Fruit fly (Drosophila melanogaster): ENCODE measurements around the gene kirre.
A peak's percentile ranks its signal among the peaks of the same experiment; 100 is the strongest.

kirre gene

DNA sequence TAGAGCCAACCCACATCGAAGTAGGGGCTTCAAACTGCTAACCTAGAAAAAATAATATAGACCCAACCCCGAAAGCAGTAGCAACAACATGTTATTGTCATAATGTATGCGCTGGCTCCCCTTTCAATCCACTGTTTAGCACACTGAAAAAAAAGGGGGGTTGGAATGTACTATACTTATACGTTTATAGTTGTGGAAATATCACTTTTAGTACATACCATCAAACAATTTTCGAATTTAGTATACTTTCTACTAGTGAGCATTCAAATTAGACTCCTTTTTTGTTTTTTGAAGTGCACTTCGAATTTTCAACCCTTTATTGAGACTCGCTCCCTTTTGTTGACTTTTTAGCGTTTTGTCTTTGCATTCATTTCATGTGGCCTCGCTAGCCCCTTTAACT, 296.3 kb downstream of the kirre start (continued):
- no peak for TF ChIP-seq CG11902 (GFP tag; optimal IDR thresholded peaks at IDR 0.05)
- TF ChIP-seq lz (GFP tag; optimal IDR thresholded peaks at IDR 0.05), result peak; percentile 28
- TF ChIP-seq CG16779 (tag; optimal IDR thresholded peaks at IDR 0.05), result no peak
- TF ChIP-seq CG34406 (GFP tag; optimal IDR thresholded peaks at IDR 0.05), result no peak
- TF ChIP-seq eg (GFP tag; IDR thresholded peaks at IDR 0.05), result no peak
- TF ChIP-seq CG3032 (tag; optimal IDR thresholded peaks at IDR 0.05), result peak; percentile 16
- peak; percentile 29 for TF ChIP-seq Ets96B (tag; optimal IDR thresholded peaks at IDR 0.05)
- no peak for TF ChIP-seq CG8119 (GFP tag; IDR thresholded peaks at IDR 0.05)
- TF ChIP-seq CG11762 (GFP tag; optimal IDR thresholded peaks at IDR 0.05; ENCODE audit: insufficient read depth), result no peak
- peak in 1 of 2 experiments; percentile 62 for TF ChIP-seq ss (GFP tag; optimal IDR thresholded peaks at IDR 0.05)
- TF ChIP-seq Hr38 (GFP tag; optimal IDR thresholded peaks at IDR 0.05), result no peak
- TF ChIP-seq CG9139 (GFP tag; optimal IDR thresholded peaks at IDR 0.05), result no peak
- peak; percentile 4 for TF ChIP-seq spab (GFP tag; optimal IDR thresholded peaks at IDR 0.05)
- TF ChIP-seq Blimp-1 (GFP tag; optimal IDR thresholded peaks at IDR 0.05), result no peak
- TF ChIP-seq salr (GFP tag; optimal IDR thresholded peaks at IDR 0.05), result no peak
- TF ChIP-seq Hr4 (GFP tag; optimal IDR thresholded peaks at IDR 0.05), result no peak

DNA sequence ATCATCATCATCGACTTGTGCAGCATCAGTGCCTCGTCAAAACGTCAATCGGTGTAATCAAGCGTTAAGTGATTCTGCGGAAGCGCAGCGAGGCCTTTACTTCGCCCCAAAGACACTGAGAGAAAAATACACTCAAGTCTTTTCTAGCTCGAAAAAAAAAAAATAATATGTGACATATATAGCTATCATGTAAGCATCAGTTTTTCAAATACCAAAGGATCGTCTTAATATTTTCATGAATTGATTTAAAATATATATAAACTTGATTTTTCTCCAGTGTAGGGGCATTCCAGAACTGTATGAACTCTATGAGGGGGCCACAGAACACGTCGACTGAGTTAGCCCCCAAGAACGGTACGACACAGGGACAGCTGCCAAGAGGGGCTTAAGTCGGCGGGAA, 299.6 kb downstream of the kirre start:
- TF ChIP-seq esn (GFP tag; optimal IDR thresholded peaks at IDR 0.05) (peak; percentile 87), CG11902 (GFP tag; optimal IDR thresholded peaks at IDR 0.05) (peak; percentile 44), CG6163 (GFP tag; IDR thresholded peaks at IDR 0.05) (peak; percentile 92), pdm3 (GFP tag; optimal IDR thresholded peaks at IDR 0.05) (peak; percentile 86), CG32006 (GFP tag; optimal IDR thresholded peaks at IDR 0.05) (peak; percentile 74), salr (GFP tag; optimal IDR thresholded peaks at IDR 0.05) (peak; percentile 71 to 73), fd59A (GFP tag; optimal IDR thresholded peaks at IDR 0.05) (peak; percentile 82), spab (GFP tag; optimal IDR thresholded peaks at IDR 0.05) (peak; percentile 84), CG8319 (GFP tag; optimal IDR thresholded peaks at IDR 0.05) (peak; percentile 62), Eip78C (GFP tag) (peak; percentile 92), dac (GFP tag; optimal IDR thresholded peaks at IDR 0.05) (no peak), vri (GFP tag; optimal IDR thresholded peaks at IDR 0.05) (peak; percentile 67), Smox (GFP tag; optimal IDR thresholded peaks at IDR 0.05) (peak; percentile 75), cyc (GFP tag; optimal IDR thresholded peaks at IDR 0.05) (peak; percentile 71), ss (GFP tag; optimal IDR thresholded peaks at IDR 0.05) (peak; percentile 90 to 93), CG11294 (GFP tag; IDR thresholded peaks at IDR 0.05) (peak; percentile 48; the same call in 1 of the 2 replicates), CG15336 (GFP tag; IDR thresholded peaks at IDR 0.05) (peak; percentile 79), CG6854 (GFP tag; optimal IDR thresholded peaks at IDR 0.05) (peak; percentile 59), Sox102F (GFP tag; optimal IDR thresholded peaks at IDR 0.05) (peak; percentile 75), Lpt (GFP tag; optimal IDR thresholded peaks at IDR 0.05) (peak; percentile 80), CG6808 (GFP tag; optimal IDR thresholded peaks at IDR 0.05) (peak; percentile 91), Gug (GFP tag; IDR thresholded peaks at IDR 0.05) (peak; percentile 65), eg (GFP tag; IDR thresholded peaks at IDR 0.05) (peak; percentile 82), net (GFP tag; optimal IDR thresholded peaks at IDR 0.05) (peak; percentile 80), CG34406 (GFP tag; optimal IDR thresholded peaks at IDR 0.05) (peak; percentile 82), Blimp-1 (GFP tag; optimal IDR thresholded peaks at IDR 0.05) (peak; percentile 37), CG6792 (GFP tag; optimal IDR thresholded peaks at IDR 0.05) (peak; percentile 85), CG10669 (GFP tag; optimal IDR thresholded peaks at IDR 0.05) (peak; percentile 86), acj6 (GFP tag; optimal IDR thresholded peaks at IDR 0.05) (peak; percentile 88), CG9139 (GFP tag; optimal IDR thresholded peaks at IDR 0.05) (peak; percentile 79), fkh (GFP tag; optimal IDR thresholded peaks at IDR 0.05) (no peak), lz (GFP tag; optimal IDR thresholded peaks at IDR 0.05) (peak; percentile 79), Sox14 (GFP tag; optimal IDR thresholded peaks at IDR 0.05) (peak; percentile 81), dsx (GFP tag; optimal IDR thresholded peaks at IDR 0.05; ENCODE audit: poor library complexity, severe bottlenecking) (peak; percentile 90), fd85E (GFP tag; optimal IDR thresholded peaks at IDR 0.05) (peak; percentile 16), Hr38 (GFP tag; optimal IDR thresholded peaks at IDR 0.05) (no peak), CG10631 (GFP tag; optimal IDR thresholded peaks at IDR 0.05) (peak; percentile 88), CG11762 (GFP tag; optimal IDR thresholded peaks at IDR 0.05; ENCODE audit: insufficient read depth) (peak; percentile 72), Eip75B (GFP tag; optimal IDR thresholded peaks at IDR 0.05) (peak; percentile 85), Met (GFP tag; optimal IDR thresholded peaks at IDR 0.05) (peak; percentile 86), CG6276 (GFP tag; optimal IDR thresholded peaks at IDR 0.05) (peak; percentile 59), CG3919 (GFP tag; optimal IDR thresholded peaks at IDR 0.05) (peak; percentile 83), topi (GFP tag; optimal IDR thresholded peaks at IDR 0.05) (peak; percentile 82)

All from whole organism, prepupa.